Fruit fly (Drosophila melanogaster) whole organism, embryonic: Measurements from ENCODE around the gene CG32625.

Source experiments
- Atf6 ChIP-seq: fragments of 200-800 bp; sonication (Bioruptor generic); IDR thresholded peaks from 2 replicates; pipeline ENCODE4 v1.3.6; 2022; ENCODE audit warnings: missing biosample characterization, missing genetic modification characterization
- Bgb ChIP-seq: fragments of 200-800 bp; sonication (Bioruptor generic); IDR thresholded peaks from 2 replicates; pipeline ENCODE4 v1.3.6; 2022; ENCODE audit warnings: missing biosample characterization, missing genetic modification characterization; ENCODE audit not compliant: partially characterized antibody
- Blimp-1 ChIP-seq: fragments of 200-800 bp; sonication (Bioruptor generic); optimal IDR thresholded peaks from 3 replicates; lab custom pipeline; 2018; ENCODE audit warnings: missing biosample characterization, missing genetic modification characterization, mild to moderate bottlenecking, moderate library complexity, missing genetic modification reagents
- Bteb2 ChIP-seq: fragments of 200-800 bp; sonication (Bioruptor generic); optimal IDR thresholded peaks from 2 replicates; lab custom pipeline; 2016; ENCODE audit warnings: missing biosample characterization, missing genetic modification characterization
- CG10274 ChIP-seq: fragments of 200-800 bp; sonication (Bioruptor generic); optimal IDR thresholded peaks from 3 replicates; lab custom pipeline; 2017; ENCODE audit warnings: missing biosample characterization, mild to moderate bottlenecking, missing genetic modification characterization
- CG10565 ChIP-seq: fragments of 200-800 bp; sonication (Bioruptor generic); optimal IDR thresholded peaks from 3 replicates; lab custom pipeline; 2016; ENCODE audit warnings: missing biosample characterization, mild to moderate bottlenecking, missing genetic modification characterization
- CG11695 ChIP-seq: fragments of 200-800 bp; sonication (Bioruptor generic); IDR thresholded peaks from 3 replicates; pipeline ENCODE4 v1.3.6; 2022; ENCODE audit warnings: missing biosample characterization, missing genetic modification characterization
- CG12071 ChIP-seq: fragments of 200-800 bp; sonication (Bioruptor generic); optimal IDR thresholded peaks from 3 replicates; lab custom pipeline; 2018; ENCODE audit warnings: missing biosample characterization, mild to moderate bottlenecking, missing genetic modification characterization
- CG14441 ChIP-seq: fragments of 200-800 bp; sonication (Bioruptor generic); IDR thresholded peaks from 2 replicates; pipeline ENCODE4 v1.3.6; 2022; ENCODE audit warnings: missing biosample characterization, missing genetic modification characterization
- CG1603 ChIP-seq: fragments of 200-800 bp; sonication (Bioruptor generic); optimal IDR thresholded peaks from 2 replicates; lab custom pipeline; 2019; ENCODE audit warnings: missing biosample characterization, mild to moderate bottlenecking, missing genetic modification characterization, moderate library complexity
- CG17359 ChIP-seq: fragments of 200-800 bp; sonication (Bioruptor generic); optimal IDR thresholded peaks from 3 replicates; lab custom pipeline; 2018; ENCODE audit warnings: missing biosample characterization, mild to moderate bottlenecking, missing genetic modification characterization, moderate library complexity
- CG17912 ChIP-seq: fragments of 200-800 bp; sonication (Bioruptor generic); optimal IDR thresholded peaks from 2 replicates; lab custom pipeline; 2018; ENCODE audit warnings: missing biosample characterization, mild to moderate bottlenecking, missing genetic modification characterization
- CG1832 ChIP-seq: fragments of 200-800 bp; sonication (Bioruptor generic); optimal IDR thresholded peaks from 2 replicates; lab custom pipeline; 2017; ENCODE audit warnings: missing biosample characterization, mild to moderate bottlenecking, missing genetic modification characterization, inconsistent platforms
- CG2120 ChIP-seq: fragments of 200-800 bp; sonication (Bioruptor generic); optimal IDR thresholded peaks from 3 replicates; lab custom pipeline; 2016; ENCODE audit warnings: missing biosample characterization, missing genetic modification characterization
- CG2129 ChIP-seq: fragments of 200-800 bp; sonication (Bioruptor generic); IDR thresholded peaks from 2 replicates; pipeline ENCODE4 v1.3.6; 2022; ENCODE audit warnings: missing biosample characterization, missing genetic modification characterization; ENCODE audit not compliant: partially characterized antibody
- CG2202 ChIP-seq: fragments of 200-800 bp; sonication (Bioruptor generic); optimal IDR thresholded peaks from 2 replicates; lab custom pipeline; 2018; ENCODE audit warnings: missing biosample characterization, mild to moderate bottlenecking, missing genetic modification characterization
- CG3065 ChIP-seq: fragments of 200-800 bp; sonication (Bioruptor generic); optimal IDR thresholded peaks from 2 replicates; lab custom pipeline; 2016; ENCODE audit warnings: missing biosample characterization, missing genetic modification characterization
- CG31388 ChIP-seq: fragments of 200-800 bp; sonication (Bioruptor generic); optimal IDR thresholded peaks from 2 replicates; lab custom pipeline; 2016; ENCODE audit warnings: missing biosample characterization, missing genetic modification characterization
- CG33557 ChIP-seq: fragments of 200-800 bp; sonication (Bioruptor generic); optimal IDR thresholded peaks from 2 replicates; lab custom pipeline; 2019; ENCODE audit warnings: missing biosample characterization, mild to moderate bottlenecking, missing genetic modification characterization, moderate library complexity
- CG3407 ChIP-seq: fragments of 200-800 bp; sonication (Bioruptor generic); optimal IDR thresholded peaks from 2 replicates; lab custom pipeline; 2018; ENCODE audit warnings: missing biosample characterization, mild to moderate bottlenecking, missing genetic modification characterization
- CG34224 ChIP-seq: fragments of 200-800 bp; sonication (Bioruptor generic); IDR thresholded peaks from 3 replicates; pipeline ENCODE4 v1.3.6; 2022; ENCODE audit warnings: missing biosample characterization, missing genetic modification characterization; ENCODE audit not compliant: partially characterized antibody
- CG34422 ChIP-seq: fragments of 200-800 bp; sonication (Bioruptor generic); IDR thresholded peaks from 3 replicates; pipeline ENCODE4 v1.3.6; 2022; ENCODE audit warnings: missing biosample characterization, missing genetic modification characterization
- CG4820 ChIP-seq: fragments of 200-800 bp; sonication (Bioruptor generic); optimal IDR thresholded peaks from 3 replicates; lab custom pipeline; 2016; ENCODE audit warnings: missing biosample characterization, missing genetic modification characterization
- CG6683 ChIP-seq: fragments of 200-800 bp; sonication (Bioruptor generic); optimal IDR thresholded peaks from 2 replicates; lab custom pipeline; 2017; ENCODE audit warnings: missing biosample characterization, mild to moderate bottlenecking, missing genetic modification characterization, missing genetic modification reagents
- CG8944 ChIP-seq: fragments of 200-800 bp; sonication (Bioruptor generic); optimal IDR thresholded peaks from 3 replicates; lab custom pipeline; 2016; ENCODE audit warnings: missing biosample characterization, missing genetic modification characterization
- CG9817 ChIP-seq: fragments of 200-800 bp; sonication (Bioruptor generic); optimal IDR thresholded peaks from 2 replicates; lab custom pipeline; 2018; ENCODE audit warnings: missing biosample characterization, mild to moderate bottlenecking, missing genetic modification characterization, moderate library complexity
- CTCF ChIP-seq: fragments of 200-800 bp; sonication (Bioruptor generic); optimal IDR thresholded peaks from 2 replicates; lab custom pipeline; 2017; ENCODE audit warnings: missing biosample characterization, mild to moderate bottlenecking, missing genetic modification characterization, moderate library complexity
- Dip3 ChIP-seq: fragments of 200-800 bp; sonication (Bioruptor generic); optimal IDR thresholded peaks from 3 replicates; lab custom pipeline; 2016; ENCODE audit warnings: missing biosample characterization, missing genetic modification characterization
- Dref ChIP-seq: fragments of 200-800 bp; sonication (Bioruptor generic); IDR thresholded peaks from 2 replicates; pipeline ENCODE4 v1.3.6; 2022; ENCODE audit warnings: missing biosample characterization, missing genetic modification characterization
- H15 ChIP-seq: fragments of 200-800 bp; sonication (Bioruptor generic); IDR thresholded peaks from 3 replicates; pipeline ENCODE4 v1.3.6; 2022; ENCODE audit warnings: missing biosample characterization, missing genetic modification characterization
- HLH4C ChIP-seq: fragments of 200-800 bp; sonication (Bioruptor generic); IDR thresholded peaks from 3 replicates; pipeline ENCODE4 v1.3.6; 2022; ENCODE audit warnings: missing biosample characterization, missing genetic modification characterization; ENCODE audit not compliant: partially characterized antibody
- Kr ChIP-seq: fragments of 200-800 bp; sonication (Bioruptor generic); optimal IDR thresholded peaks from 2 replicates; lab custom pipeline; 2017; ENCODE audit warnings: missing biosample characterization, mild to moderate bottlenecking, missing genetic modification characterization
- Ravus ChIP-seq: fragments of 200-800 bp; sonication (Bioruptor generic); IDR thresholded peaks from 2 replicates; pipeline ENCODE4 v1.3.6; 2022; ENCODE audit warnings: missing biosample characterization, missing genetic modification characterization
- Six4 ChIP-seq: fragments of 200-800 bp; sonication (Bioruptor generic); optimal IDR thresholded peaks from 2 replicates; lab custom pipeline; 2016; ENCODE audit warnings: missing biosample characterization, missing genetic modification characterization
- Spps ChIP-seq: fragments of 200-800 bp; sonication (Bioruptor generic); optimal IDR thresholded peaks from 2 replicates; lab custom pipeline; 2018; ENCODE audit warnings: missing biosample characterization, mild to moderate bottlenecking, missing genetic modification characterization
- Usf ChIP-seq: fragments of 200-800 bp; sonication (Bioruptor generic); optimal IDR thresholded peaks from 2 replicates; lab custom pipeline; 2017; ENCODE audit warnings: missing genotype, missing biosample characterization, missing genetic modification characterization
- bab2 ChIP-seq: fragments of 200-800 bp; sonication (Bioruptor generic); optimal IDR thresholded peaks from 2 replicates; lab custom pipeline; 2016; ENCODE audit warnings: missing biosample characterization, missing genetic modification characterization
- cato ChIP-seq: fragments of 200-800 bp; sonication (Bioruptor generic); optimal IDR thresholded peaks from 2 replicates; lab custom pipeline; 2016; ENCODE audit warnings: missing biosample characterization, missing genetic modification characterization, borderline replicate concordance
- corto ChIP-seq: fragments of 200-800 bp; sonication (Bioruptor generic); optimal IDR thresholded peaks from 2 replicates; lab custom pipeline; 2016; ENCODE audit warnings: missing biosample characterization, mild to moderate bottlenecking, missing genetic modification characterization, moderate library complexity
- dysf ChIP-seq: fragments of 200-800 bp; sonication (Bioruptor generic); IDR thresholded peaks from 3 replicates; pipeline ENCODE4 v1.3.6; 2022; ENCODE audit warnings: missing biosample characterization, missing genetic modification characterization
- esg ChIP-seq: fragments of 200-800 bp; sonication (Bioruptor generic); conservative IDR thresholded peaks from 2 replicates; pipeline ENCODE4 v1.3.6; 2022; ENCODE audit warnings: missing biosample characterization, missing genetic modification characterization
- gcm2 ChIP-seq: fragments of 200-800 bp; sonication (Bioruptor generic); optimal IDR thresholded peaks from 2 replicates; lab custom pipeline; 2016; ENCODE audit warnings: missing biosample characterization, missing genetic modification characterization
- hbn ChIP-seq: fragments of 200-800 bp; sonication (Bioruptor generic); IDR thresholded peaks from 2 replicates; pipeline ENCODE4 v1.3.6; 2022; ENCODE audit warnings: missing biosample characterization, missing genetic modification characterization; ENCODE audit not compliant: partially characterized antibody
- jumu ChIP-seq: fragments of 200-800 bp; sonication (Bioruptor generic); optimal IDR thresholded peaks from 3 replicates; lab custom pipeline; 2016; ENCODE audit warnings: missing biosample characterization, missing genetic modification characterization
- lov ChIP-seq, 2 experiments: fragments of 200-800 bp in 1 of 2; fragments of >200 bp in 1 of 2; sonication (Bioruptor generic) in 1 of 2; IDR thresholded peaks in 1 of 2; optimal IDR thresholded peaks in 1 of 2; 2 replicates in 1 of 2; 3 replicates in 1 of 2; pipeline versions ENCODE4 v1.3.6 to Lab custom; 2017 to 2022; ENCODE audit warnings: missing biosample characterization in 1 of 2, missing genetic modification characterization in 1 of 2
- nerfin-1 ChIP-seq: fragments of 200-800 bp; sonication (Bioruptor generic); optimal IDR thresholded peaks from 3 replicates; lab custom pipeline; 2019; ENCODE audit warnings: missing biosample characterization, mild to moderate bottlenecking, missing genetic modification characterization, moderate library complexity
- onecut ChIP-seq: fragments of 200-800 bp; sonication (Bioruptor generic); IDR thresholded peaks from 2 replicates; pipeline ENCODE4 v1.3.6; 2022; ENCODE audit warnings: missing biosample characterization, missing genetic modification characterization
- ssp ChIP-seq: fragments of 200-800 bp; sonication (Bioruptor generic); IDR thresholded peaks from 2 replicates; pipeline ENCODE4 v1.3.6; 2022; ENCODE audit warnings: missing biosample characterization, missing genetic modification characterization
- toy ChIP-seq: fragments of 200-800 bp; sonication (Bioruptor generic); IDR thresholded peaks from 2 replicates; pipeline ENCODE4 v1.3.6; 2022; ENCODE audit warnings: missing biosample characterization, missing genetic modification characterization
- wek ChIP-seq: fragments of 200-800 bp; sonication (Bioruptor generic); optimal IDR thresholded peaks from 3 replicates; lab custom pipeline; 2018; ENCODE audit warnings: missing biosample characterization, mild to moderate bottlenecking, missing genetic modification characterization, moderate library complexity
- wor ChIP-seq: fragments of 200-800 bp; sonication (Bioruptor generic); IDR thresholded peaks from 2 replicates; pipeline ENCODE4 v1.3.6; 2022; ENCODE audit warnings: missing biosample characterization, missing genetic modification characterization
- yki ChIP-seq: fragments of >200 bp; optimal IDR thresholded peaks from 3 replicates; lab custom pipeline; 2018

Gene CG32625

dm6 chrX:13805554-13805953 lies 48.9 kb upstream of the CG32625 start (continued):
- TF ChIP-seq lov (optimal IDR thresholded peaks at IDR 0.05; lab: Kevin White, UChicago): no peak
- no peak for TF ChIP-seq lov (GFP tag; IDR thresholded peaks at IDR 0.05; lab: Robert Waterston, UW)
- no peak for TF ChIP-seq CG34422
- TF ChIP-seq CG9817 (tag; lab: Kevin White, UChicago): no peak
- TF ChIP-seq nerfin-1 (tag; lab: Kevin White, UChicago): peak; percentile 18
- TF ChIP-seq Bteb2 (GFP tag; lab: Kevin White, UChicago): no peak
- TF ChIP-seq CG12071: no peak
- no peak for TF ChIP-seq HLH4C (GFP tag; lab: Robert Waterston, UW)
- no peak for TF ChIP-seq bab2 (GFP tag; lab: Kevin White, UChicago)
- peak; percentile 12; the same call in 1 of the 3 replicates for TF ChIP-seq dysf
- peak; percentile 2 for TF ChIP-seq CG2202 (tag; lab: Kevin White, UChicago)
- TF ChIP-seq CG11695: no peak
- no peak for TF ChIP-seq CG2129 (GFP tag; lab: Robert Waterston, UW)
- no peak for TF ChIP-seq Usf (GFP tag; lab: Kevin White, UChicago)
- no peak for TF ChIP-seq CG2120 (GFP tag; lab: Kevin White, UChicago)
- TF ChIP-seq CG1603 (tag; lab: Kevin White, UChicago): peak; percentile 13
- TF ChIP-seq corto: no peak
- no peak for TF ChIP-seq CG17912 (GFP tag; lab: Kevin White, UChicago)
- no peak for TF ChIP-seq CG8944 (GFP tag; lab: Kevin White, UChicago)
- TF ChIP-seq CG33557 (GFP tag; lab: Kevin White, UChicago): peak; percentile 8
- no peak for TF ChIP-seq CTCF
- no peak for TF ChIP-seq Kr (GFP tag; lab: Kevin White, UChicago)
- 0 out of 2 replicates have a peak, but pooled peaks have one; percentile 12 for TF ChIP-seq Bgb
- no peak for TF ChIP-seq CG10274 (GFP tag; lab: Kevin White, UChicago)
- no peak for TF ChIP-seq CG4820 (GFP tag; lab: Kevin White, UChicago)
- TF ChIP-seq CG3065 (GFP tag; lab: Kevin White, UChicago): no peak
- no peak for TF ChIP-seq wor (GFP tag; lab: Robert Waterston, UW)
- TF ChIP-seq Dip3 (GFP tag; lab: Kevin White, UChicago): no peak
- TF ChIP-seq yki (lab: Kevin White, UChicago): no peak
- TF ChIP-seq Atf6: no peak
- no peak for TF ChIP-seq ssp (GFP tag; lab: Robert Waterston, UW)
- TF ChIP-seq CG3407 (GFP tag; lab: Kevin White, UChicago): no peak
- no peak for TF ChIP-seq esg (GFP tag; lab: Robert Waterston, UW)
- peak; percentile 22 for TF ChIP-seq Spps (tag; lab: Kevin White, UChicago)
- peak; percentile 76 for TF ChIP-seq CG1832 (GFP tag; lab: Kevin White, UChicago)
- no peak for TF ChIP-seq wek (GFP tag; lab: Kevin White, UChicago)
- no peak for TF ChIP-seq H15 (GFP tag; lab: Robert Waterston, UW)
- TF ChIP-seq onecut (GFP tag; lab: Robert Waterston, UW): 0 out of 2 replicates have a peak, but pooled peaks have one; percentile 14
- no peak for TF ChIP-seq Blimp-1 (GFP tag; lab: Kevin White, UChicago)
- no peak for TF ChIP-seq Dref (GFP tag; lab: Robert Waterston, UW)
- TF ChIP-seq CG14441: no peak
- TF ChIP-seq CG31388 (GFP tag; lab: Kevin White, UChicago): no peak
- TF ChIP-seq toy (GFP tag; lab: Robert Waterston, UW): no peak
- no peak for TF ChIP-seq Six4 (GFP tag; lab: Kevin White, UChicago)
- no peak for TF ChIP-seq CG34224
- no peak for TF ChIP-seq Ravus
- no peak for TF ChIP-seq CG17359
- no peak for TF ChIP-seq CG10565 (GFP tag; lab: Kevin White, UChicago)
- TF ChIP-seq hbn (GFP tag; lab: Robert Waterston, UW): no peak
- no peak for TF ChIP-seq CG6683 (GFP tag; lab: Kevin White, UChicago)
- no peak for TF ChIP-seq jumu (GFP tag; lab: Kevin White, UChicago)
- TF ChIP-seq gcm2 (GFP tag; lab: Kevin White, UChicago): no peak
- no peak for TF ChIP-seq cato (GFP tag; lab: Kevin White, UChicago)
